Worm (Caenorhabditis elegans): ENCODE measurements around the gene srd-39.
A peak's percentile ranks its signal among the peaks of the same experiment; 100 is the strongest.

Gene srd-39

DNA sequence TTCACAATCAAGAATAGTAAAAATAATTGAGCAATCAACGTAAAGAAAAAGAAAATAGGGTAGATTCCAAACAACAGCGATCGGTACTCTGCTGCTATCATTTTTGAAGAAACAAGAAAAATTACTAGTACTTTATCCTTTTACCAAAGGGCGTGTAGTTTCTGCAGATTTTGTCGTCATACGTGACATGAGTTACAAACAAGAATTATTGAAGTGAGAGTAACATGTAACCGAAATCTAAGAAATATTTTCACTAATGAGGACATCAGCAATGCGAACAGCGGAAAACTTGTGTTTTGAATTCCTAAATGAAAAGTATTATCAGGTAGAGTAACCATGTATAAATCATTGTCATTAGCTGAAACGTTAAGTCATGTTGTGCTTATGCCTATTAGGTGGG, 5.7 kb downstream of the srd-39 start, which contains the start of gene srd-36:
Gene srd-36 (minus strand): TSS at position 101 of the 400 bp plus-strand sequence.
- TF ChIP-seq W03F9.2 (tag; optimal IDR thresholded peaks at IDR 0.05): no peak
- TF ChIP-seq him-1 (tag; optimal IDR thresholded peaks at IDR 0.05): no peak
- no peak for TF ChIP-seq dao-5 (tag; optimal IDR thresholded peaks at IDR 0.05)

DNA sequence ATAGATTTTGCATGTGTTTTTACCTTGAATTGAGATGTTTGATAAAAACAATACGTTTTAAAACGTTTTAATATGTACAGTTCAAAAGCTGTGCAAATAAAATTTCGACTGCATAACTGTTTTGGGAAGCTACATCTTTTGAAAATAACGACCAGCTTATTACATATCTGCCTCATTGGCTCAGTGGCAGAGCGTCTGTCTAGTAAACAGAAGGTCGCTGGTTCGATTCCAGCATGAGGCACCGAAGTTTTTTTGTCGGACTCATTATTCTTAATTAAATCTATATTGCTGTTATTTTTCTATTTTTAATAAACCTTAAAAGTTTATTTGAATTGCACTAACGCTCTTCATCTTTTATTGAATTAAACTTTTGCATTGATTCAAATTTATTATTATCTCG, 7.4 kb downstream of the srd-39 start:
- TF ChIP-seq him-1 (tag; optimal IDR thresholded peaks at IDR 0.05) (no peak), W03F9.2 (tag; optimal IDR thresholded peaks at IDR 0.05) (no peak), dao-5 (tag; optimal IDR thresholded peaks at IDR 0.05) (no peak)

DNA sequence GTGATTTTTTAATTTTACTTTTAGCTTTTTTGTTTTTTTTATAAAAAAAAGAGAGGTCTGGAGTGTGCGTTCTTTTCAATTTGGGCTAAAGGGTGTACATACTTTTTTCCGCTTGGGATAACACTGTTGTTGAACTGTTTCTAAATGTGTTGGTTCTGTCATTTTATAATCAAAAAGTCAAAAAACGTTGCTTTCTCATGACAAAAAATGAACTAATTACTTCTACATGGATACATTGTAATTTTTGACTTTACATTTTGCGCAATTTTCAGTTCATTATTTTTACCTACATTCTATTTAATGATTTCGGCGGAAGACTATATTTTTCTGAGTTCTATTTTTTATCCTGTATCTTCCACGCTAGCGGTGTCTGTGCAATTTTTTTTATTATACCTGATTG, 8.9 kb downstream of the srd-39 start, which contains the start of gene srd-38:
Gene srd-38 (plus strand): TSS at position 301 of the 400 bp plus-strand sequence.
- TF ChIP-seq him-1 (tag; optimal IDR thresholded peaks at IDR 0.05): no peak
- TF ChIP-seq W03F9.2 (tag; optimal IDR thresholded peaks at IDR 0.05): no peak
- no peak for TF ChIP-seq dao-5 (tag; optimal IDR thresholded peaks at IDR 0.05)

DNA sequence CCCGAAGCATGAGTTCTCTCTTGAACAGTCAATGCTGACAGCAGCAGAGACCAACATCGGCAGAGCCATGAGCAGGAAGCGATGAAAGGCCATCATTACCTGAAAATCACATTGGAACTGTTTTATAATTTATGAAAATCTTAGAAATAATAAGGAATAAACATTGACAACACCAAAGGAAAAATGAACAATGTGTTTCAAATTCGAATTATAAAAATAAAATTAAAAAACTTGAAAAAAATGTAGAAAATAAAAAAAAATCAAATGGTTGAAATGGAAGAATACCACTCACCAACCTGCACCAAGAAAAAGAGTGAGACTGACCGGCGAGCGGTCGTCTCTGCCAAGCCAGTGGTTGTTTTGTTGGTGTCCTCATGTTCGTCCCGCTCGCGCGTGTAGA, 9.9 kb downstream of the srd-39 start, which contains the start of gene R04D3.3:
Gene R04D3.3 (minus strand): TSS at position 101 of the 400 bp plus-strand sequence.
- TF ChIP-seq W03F9.2 (tag; optimal IDR thresholded peaks at IDR 0.05): no peak
- TF ChIP-seq dao-5 (tag; optimal IDR thresholded peaks at IDR 0.05): no peak
- no peak for TF ChIP-seq him-1 (tag; optimal IDR thresholded peaks at IDR 0.05)

DNA sequence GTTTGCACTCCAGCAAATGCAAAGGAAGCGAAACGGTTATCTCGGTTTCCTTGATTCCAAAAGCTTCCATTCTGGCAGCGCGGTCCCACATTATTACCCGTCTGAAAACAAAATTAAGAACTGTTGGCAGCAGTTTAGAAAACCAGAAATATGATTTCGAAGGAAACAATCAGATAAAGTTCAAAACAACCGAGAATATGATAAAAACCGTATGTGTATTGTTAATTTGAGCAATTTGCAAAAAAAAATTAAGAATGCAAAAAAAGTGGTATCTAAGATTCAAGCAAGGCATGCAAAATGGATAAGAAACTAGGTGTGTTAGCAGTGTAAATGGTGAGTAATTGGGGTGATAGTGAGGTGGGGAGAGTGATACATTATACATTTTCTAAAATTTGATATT, 11.7 kb downstream of the srd-39 start, which contains the start of gene R04D3.4:
Gene R04D3.4 (minus strand): TSS at position 101 of the 400 bp plus-strand sequence.
- TF ChIP-seq dao-5 (tag; optimal IDR thresholded peaks at IDR 0.05) (no peak), W03F9.2 (tag; optimal IDR thresholded peaks at IDR 0.05) (no peak), him-1 (tag; optimal IDR thresholded peaks at IDR 0.05) (no peak)

DNA sequence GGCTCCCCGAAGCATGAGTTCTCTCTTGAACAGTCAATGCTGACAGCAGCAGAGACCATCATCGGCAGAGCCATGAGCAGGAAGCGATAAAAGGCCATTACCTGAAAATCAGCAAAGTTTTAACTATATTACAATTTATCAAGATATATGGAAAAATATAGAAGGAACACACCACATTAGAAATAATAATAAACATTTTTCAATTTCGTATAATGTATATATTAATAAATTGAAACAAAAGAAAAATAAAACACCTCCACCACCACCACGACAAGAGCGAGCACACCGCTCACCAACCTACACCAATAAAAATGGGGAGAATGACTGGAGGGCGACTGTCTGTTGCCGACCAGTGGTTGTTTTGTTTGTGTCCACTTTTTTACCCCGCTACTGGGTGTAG, 13.9 kb downstream of the srd-39 start, which contains the start of gene R04D3.2:
Gene R04D3.2 (minus strand): TSS at position 101 of the 400 bp plus-strand sequence.
- no peak for TF ChIP-seq him-1 (tag; optimal IDR thresholded peaks at IDR 0.05)
- no peak for TF ChIP-seq W03F9.2 (tag; optimal IDR thresholded peaks at IDR 0.05)
- no peak for TF ChIP-seq dao-5 (tag; optimal IDR thresholded peaks at IDR 0.05)

- no peak for TF ChIP-seq W03F9.2 (tag; optimal IDR thresholded peaks at IDR 0.05)
- no peak for TF ChIP-seq dao-5 (tag; optimal IDR thresholded peaks at IDR 0.05)
- no peak for TF ChIP-seq him-1 (tag; optimal IDR thresholded peaks at IDR 0.05)
Measured at ce11 chrX:13284618-13285017, 15.8 kb downstream of the srd-39 start.

- TF ChIP-seq him-1 (tag; optimal IDR thresholded peaks at IDR 0.05): no peak
- no peak for TF ChIP-seq dao-5 (tag; optimal IDR thresholded peaks at IDR 0.05)
- TF ChIP-seq W03F9.2 (tag; optimal IDR thresholded peaks at IDR 0.05): no peak
Measured at ce11 chrX:13284091-13284490, 16.3 kb downstream of the srd-39 start, which contains the start of gene cyp-14A4. Gene cyp-14A4 (minus strand): TSS chrX:13284197.

- no peak for TF ChIP-seq W03F9.2 (tag; optimal IDR thresholded peaks at IDR 0.05)
- no peak for TF ChIP-seq dao-5 (tag; optimal IDR thresholded peaks at IDR 0.05)
- no peak for TF ChIP-seq him-1 (tag; optimal IDR thresholded peaks at IDR 0.05)
Measured at ce11 chrX:13283462-13283861, 16.9 kb downstream of the srd-39 start.

- TF ChIP-seq W03F9.2 (tag; optimal IDR thresholded peaks at IDR 0.05): no peak
- TF ChIP-seq him-1 (tag; optimal IDR thresholded peaks at IDR 0.05): no peak
- TF ChIP-seq dao-5 (tag; optimal IDR thresholded peaks at IDR 0.05): no peak
Measured at ce11 chrX:13278876-13279275, 21.5 kb downstream of the srd-39 start, which contains the start of gene phf-33. Gene phf-33 (minus strand): TSS chrX:13278976.

DNA sequence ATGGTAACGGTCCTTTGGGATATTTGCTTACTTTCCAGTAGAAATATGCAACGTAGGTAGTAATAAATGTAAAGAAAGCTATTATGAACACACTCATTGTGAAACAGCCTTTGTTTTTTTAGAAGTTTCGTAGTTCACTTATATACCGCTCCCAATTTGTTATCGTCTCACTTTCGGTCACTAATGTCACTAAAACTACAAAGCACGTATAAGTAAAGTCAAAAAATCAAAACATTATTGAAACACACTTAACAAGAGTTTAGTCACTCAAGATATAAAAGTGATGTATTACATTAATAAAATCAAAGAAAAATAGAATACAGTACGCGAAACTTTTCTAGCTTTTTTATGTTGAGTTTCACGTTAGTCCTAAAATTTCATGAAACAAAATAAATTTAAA, 26.3 kb downstream of the srd-39 start, which contains the start of gene cyp-14A3:
Gene cyp-14A3 (minus strand): TSS at position 101 of the 400 bp plus-strand sequence.
- TF ChIP-seq dao-5 (tag; optimal IDR thresholded peaks at IDR 0.05) (no peak), him-1 (tag; optimal IDR thresholded peaks at IDR 0.05) (no peak), W03F9.2 (tag; optimal IDR thresholded peaks at IDR 0.05) (no peak)

ce11 chrX:13269586-13269985, 30.8 kb downstream of the srd-39 start, which contains the start of gene cyp-14A2:
Gene cyp-14A2 (minus strand): TSS chrX:13269686.
- TF ChIP-seq him-1 (tag; optimal IDR thresholded peaks at IDR 0.05): no peak
- TF ChIP-seq W03F9.2 (tag; optimal IDR thresholded peaks at IDR 0.05): no peak
- TF ChIP-seq dao-5 (tag; optimal IDR thresholded peaks at IDR 0.05): no peak

ce11 chrX:13267230-13267629, 33.2 kb downstream of the srd-39 start, which contains the start of gene cyp-14A1:
Gene cyp-14A1 (minus strand): TSS chrX:13267355.
- no peak for TF ChIP-seq W03F9.2 (tag; optimal IDR thresholded peaks at IDR 0.05)
- no peak for TF ChIP-seq him-1 (tag; optimal IDR thresholded peaks at IDR 0.05)
- TF ChIP-seq dao-5 (tag; optimal IDR thresholded peaks at IDR 0.05): no peak

DNA sequence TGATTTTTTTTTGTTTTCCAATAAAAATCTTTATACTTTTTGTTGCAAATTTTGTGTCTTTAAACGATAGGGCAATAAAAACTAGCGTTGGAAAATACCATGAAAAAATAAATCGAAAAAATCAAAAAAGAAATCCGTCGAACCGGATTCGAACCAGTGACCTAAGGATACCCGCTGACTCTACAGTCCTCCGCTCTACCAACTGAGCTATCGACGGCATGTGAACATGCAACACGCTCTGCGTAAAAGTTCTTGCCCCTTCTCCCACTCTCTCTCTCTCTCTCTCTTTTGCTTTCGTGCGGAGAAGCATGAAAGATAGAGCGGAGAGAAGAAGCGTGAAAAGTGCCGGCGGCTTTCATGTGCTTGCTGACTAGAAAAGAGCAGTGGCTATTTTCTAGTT, 35.9 kb downstream of the srd-39 start:
- peak; percentile 77 for TF ChIP-seq dao-5 (tag; optimal IDR thresholded peaks at IDR 0.05)
- peak; percentile 68 for TF ChIP-seq him-1 (tag; optimal IDR thresholded peaks at IDR 0.05)
- TF ChIP-seq W03F9.2 (tag; optimal IDR thresholded peaks at IDR 0.05): no peak

ce11 chrX:13262195-13262594, 38.2 kb downstream of the srd-39 start, which contains the start of gene K09A11.1:
Gene K09A11.1 (plus strand): TSS chrX:13262495.
- no peak for TF ChIP-seq W03F9.2 (tag; optimal IDR thresholded peaks at IDR 0.05)
- no peak for TF ChIP-seq dao-5 (tag; optimal IDR thresholded peaks at IDR 0.05)
